Fruit fly (Drosophila melanogaster) S2 (cell line): ENCODE measurements around the gene tal-1A.

Experiments used
- CG8478 ChIP-seq: fragments of >200 bp; optimal IDR thresholded peaks from 2 replicates; lab custom pipeline; 2018
- CTCF ChIP-seq, 2 experiments: fragments of >200 bp; optimal IDR thresholded peaks; 2 replicates each; lab custom pipeline; 2018

- TF ChIP-seq CG8478 (lab: Kevin White, UChicago) (no peak), CTCF (optimal IDR thresholded peaks at IDR 0.05; lab: Kevin White, UChicago) (no peak)
These were observed 28.0 kb downstream of the tal-1A start for dm6 chr3R:13840956-13841355.
